Worm (Caenorhabditis elegans) whole organism, L3 larva: Measurements from ENCODE around the gene ptp-3.

ENCODE experiments used
- R02D3.7 ChIP-seq: fragments of 150-350 bp; optimal IDR thresholded peaks from 2 replicates; lab custom pipeline; 2014; ENCODE audit warnings: missing biosample characterization, missing genetic modification characterization
- aly-2 ChIP-seq: fragments of 150-350 bp; optimal IDR thresholded peaks from 2 replicates; lab custom pipeline; 2014; ENCODE audit warnings: missing biosample characterization, missing genetic modification characterization
- ama-1 ChIP-seq: fragments of 150-350 bp; optimal IDR thresholded peaks from 2 replicates; lab custom pipeline; 2018
- ceh-28 ChIP-seq: fragments of 150-350 bp; optimal IDR thresholded peaks from 2 replicates; lab custom pipeline; 2014; ENCODE audit warnings: missing biosample characterization, missing genetic modification reagents, missing genetic modification characterization
- egl-27 ChIP-seq: sonication (generic microtip); optimal IDR thresholded peaks from 4 replicates; lab custom pipeline; 2017; ENCODE audit warnings: missing biosample characterization, missing genetic modification reagents, missing genetic modification characterization
- egl-5 ChIP-seq: fragments of 150-350 bp; optimal IDR thresholded peaks from 2 replicates; lab custom pipeline; 2017; ENCODE audit warnings: missing biosample characterization, missing genetic modification reagents, missing genetic modification characterization, inconsistent platforms
- elt-1 ChIP-seq: fragments of 150-350 bp; optimal IDR thresholded peaks from 2 replicates; lab custom pipeline; 2014; ENCODE audit warnings: missing biosample characterization, missing genetic modification characterization
- elt-2 ChIP-seq: sonication (generic microtip); optimal IDR thresholded peaks from 2 replicates; lab custom pipeline; 2016; ENCODE audit warnings: missing genetic modification reagents, mild to moderate bottlenecking, missing genetic modification characterization, missing compliant biosample characterization
- eor-1 ChIP-seq, 2 experiments: fragments of 150-350 bp; optimal IDR thresholded peaks; 2 replicates each; lab custom pipeline; 2014 to 2018; ENCODE audit warnings: missing biosample characterization in 2 of 2, missing genetic modification characterization in 2 of 2
- fkh-10 ChIP-seq: sonication (generic microtip); optimal IDR thresholded peaks from 2 replicates; lab custom pipeline; 2017; ENCODE audit warnings: missing biosample characterization, missing genetic modification reagents, missing genetic modification characterization
- fkh-2 ChIP-seq: fragments of 150-350 bp; optimal IDR thresholded peaks from 2 replicates; lab custom pipeline; 2014; ENCODE audit warnings: missing biosample characterization, missing genetic modification reagents, missing genetic modification characterization
- hmg-11 ChIP-seq: sonication (generic microtip); optimal IDR thresholded peaks from 2 replicates; lab custom pipeline; 2016; ENCODE audit warnings: missing genetic modification characterization, missing compliant biosample characterization
- jun-1 ChIP-seq: fragments of 150-350 bp; optimal IDR thresholded peaks from 2 replicates; lab custom pipeline; 2014; ENCODE audit warnings: missing biosample characterization, missing genetic modification reagents, missing genetic modification characterization
- lin-15B ChIP-seq: fragments of 150-350 bp; optimal IDR thresholded peaks from 2 replicates; lab custom pipeline; 2014; ENCODE audit warnings: missing biosample characterization, missing genetic modification characterization
- lin-39 ChIP-seq: fragments of 150-350 bp; optimal IDR thresholded peaks from 2 replicates; lab custom pipeline; 2018; ENCODE audit warnings: missing biosample characterization, missing genetic modification reagents, missing genetic modification characterization
- lsy-12 ChIP-seq: sonication (generic microtip); optimal IDR thresholded peaks from 2 replicates; lab custom pipeline; 2016; ENCODE audit warnings: mild to moderate bottlenecking, missing genetic modification characterization, missing compliant biosample characterization
- mdl-1 ChIP-seq: fragments of 150-350 bp; optimal IDR thresholded peaks from 2 replicates; lab custom pipeline; 2014; ENCODE audit warnings: missing biosample characterization, missing genetic modification characterization
- mml-1 ChIP-seq: fragments of 150-350 bp; sonication (generic microtip); optimal IDR thresholded peaks from 3 replicates; lab custom pipeline; 2014; ENCODE audit warnings: missing biosample characterization, missing genetic modification characterization
- nfya-1 ChIP-seq: sonication (generic microtip); optimal IDR thresholded peaks from 2 replicates; lab custom pipeline; 2017; ENCODE audit warnings: missing genetic modification characterization, mild to moderate bottlenecking, missing compliant biosample characterization, antibody characterized with exemption, moderate library complexity; ENCODE audit not compliant: insufficient read depth
- nhr-12 ChIP-seq: fragments of 150-350 bp; optimal IDR thresholded peaks from 2 replicates; lab custom pipeline; 2014; ENCODE audit warnings: missing biosample characterization, missing genetic modification characterization
- nhr-23 ChIP-seq: fragments of 150-350 bp; optimal IDR thresholded peaks from 2 replicates; lab custom pipeline; 2014; ENCODE audit warnings: missing biosample characterization, missing genetic modification reagents, missing genetic modification characterization
- nhr-237 ChIP-seq: fragments of 150-350 bp; optimal IDR thresholded peaks from 2 replicates; lab custom pipeline; 2014; ENCODE audit warnings: missing biosample characterization, missing genetic modification characterization
- nhr-25 ChIP-seq: sonication (generic microtip); optimal IDR thresholded peaks from 2 replicates; lab custom pipeline; 2017; ENCODE audit warnings: missing biosample characterization, missing genetic modification characterization
- nhr-43 ChIP-seq: sonication (generic microtip); optimal IDR thresholded peaks from 2 replicates; lab custom pipeline; 2016; ENCODE audit warnings: mild to moderate bottlenecking, missing genetic modification characterization, missing compliant biosample characterization; ENCODE audit not compliant: poor library complexity, severe bottlenecking
- nhr-67 ChIP-seq: fragments of 150-350 bp; optimal IDR thresholded peaks from 2 replicates; lab custom pipeline; 2014; ENCODE audit warnings: missing biosample characterization, missing genetic modification characterization
- nhr-77 ChIP-seq: fragments of 150-350 bp; optimal IDR thresholded peaks from 2 replicates; lab custom pipeline; 2014; ENCODE audit warnings: missing biosample characterization, missing genetic modification characterization
- pha-4 ChIP-seq: fragments of 150-350 bp; optimal IDR thresholded peaks from 2 replicates; lab custom pipeline; 2014; ENCODE audit warnings: missing biosample characterization, missing genetic modification reagents, missing genetic modification characterization
- pqm-1 ChIP-seq: fragments of 150-350 bp; optimal IDR thresholded peaks from 2 replicates; lab custom pipeline; 2017; ENCODE audit warnings: missing biosample characterization, missing genetic modification characterization, inconsistent platforms
- sea-2 ChIP-seq: fragments of 150-350 bp; sonication (generic microtip); optimal IDR thresholded peaks from 4 replicates; lab custom pipeline; 2014; ENCODE audit warnings: missing biosample characterization, missing genetic modification reagents, missing genetic modification characterization
- skn-1 ChIP-seq: fragments of 150-350 bp; optimal IDR thresholded peaks from 2 replicates; lab custom pipeline; 2014; ENCODE audit warnings: missing biosample characterization, missing genetic modification characterization
- snpc-4 ChIP-seq: fragments of 150-350 bp; optimal IDR thresholded peaks from 2 replicates; lab custom pipeline; 2014; ENCODE audit warnings: missing biosample characterization, missing genetic modification characterization
- tbx-2 ChIP-seq: sonication (generic microtip); optimal IDR thresholded peaks from 2 replicates; lab custom pipeline; 2016; ENCODE audit warnings: mild to moderate bottlenecking, missing genetic modification characterization, missing compliant biosample characterization
- unc-62 ChIP-seq: fragments of 150-350 bp; sonication (generic microtip); optimal IDR thresholded peaks from 4 replicates; lab custom pipeline; 2014; ENCODE audit warnings: missing biosample characterization, missing genetic modification reagents, missing genetic modification characterization
- zag-1 ChIP-seq: fragments of 150-350 bp; optimal IDR thresholded peaks from 2 replicates; lab custom pipeline; 2014; ENCODE audit warnings: missing biosample characterization, missing genetic modification characterization
- ztf-11 ChIP-seq: fragments of 150-350 bp; optimal IDR thresholded peaks from 2 replicates; lab custom pipeline; 2014; ENCODE audit warnings: missing biosample characterization, missing genetic modification characterization
- ztf-4 ChIP-seq: fragments of 150-350 bp; optimal IDR thresholded peaks from 2 replicates; lab custom pipeline; 2014; ENCODE audit warnings: missing biosample characterization, missing genetic modification characterization

Gene ptp-3

ce11 chrII:11020707-11021106, 45.4 kb downstream of the ptp-3 start:
- TF ChIP-seq egl-5: no peak
- no peak for TF ChIP-seq skn-1 (tag; lab: Kevin White, UChicago)
- peak; percentile 59 for TF ChIP-seq nhr-25 (tag; lab: Kevin White, UChicago)
- TF ChIP-seq elt-1 (tag; lab: Kevin White, UChicago): peak; percentile 76

ce11 chrII:11022023-11022422, 46.7 kb downstream of the ptp-3 start, which contains the start of gene let-858:
TSS of gene let-858 (plus strand) at chrII:11022370.
- no peak for TF ChIP-seq sea-2 (GFP tag; lab: Kevin White, UChicago)
- TF ChIP-seq nhr-25 (tag; lab: Kevin White, UChicago): peak; percentile 33
- TF ChIP-seq aly-2 (tag; lab: Kevin White, UChicago): no peak
- TF ChIP-seq nhr-12: no peak
- no peak for TF ChIP-seq ama-1 (lab: Kevin White, UChicago)
- TF ChIP-seq nhr-43: peak; percentile 24
- TF ChIP-seq tbx-2 (tag; lab: Kevin White, UChicago): no peak
- no peak for TF ChIP-seq nhr-77
- peak; percentile 67 for TF ChIP-seq nfya-1 (tag; lab: Kevin White, UChicago)
- peak; percentile 70 for TF ChIP-seq nhr-23 (tag; lab: Kevin White, UChicago)
- no peak for TF ChIP-seq mml-1 (tag; lab: Kevin White, UChicago)
- peak; percentile 42 for TF ChIP-seq hmg-11 (tag; lab: Kevin White, UChicago)
- TF ChIP-seq pqm-1 (tag; lab: Kevin White, UChicago): no peak
- TF ChIP-seq lin-15B (tag; lab: Kevin White, UChicago): peak; percentile 54
- peak; percentile 22 for TF ChIP-seq egl-5
- TF ChIP-seq fkh-10: no peak
- TF ChIP-seq ztf-11: no peak
- TF ChIP-seq snpc-4: peak; percentile 26
- no peak for TF ChIP-seq ztf-4 (tag; lab: Kevin White, UChicago)
- peak; percentile 45 for TF ChIP-seq lin-39 (tag; lab: Kevin White, UChicago)
- TF ChIP-seq, all 47 proteins: peak for 9

ce11 chrII:11025566-11025965, 50.2 kb downstream of the ptp-3 start, which contains the start of gene F33A8.7:
TSS of gene F33A8.7 (minus strand) at chrII:11025666.
- TF ChIP-seq pha-4 (tag; lab: Kevin White, UChicago) (no peak), nhr-237 (tag; lab: Kevin White, UChicago) (no peak), nfya-1 (tag; lab: Kevin White, UChicago) (no peak), ceh-28 (tag; lab: Kevin White, UChicago) (no peak), egl-27 (tag; lab: Kevin White, UChicago) (no peak), nhr-25 (tag; lab: Kevin White, UChicago) (no peak), aly-2 (tag; lab: Kevin White, UChicago) (no peak), R02D3.7 (tag; lab: Kevin White, UChicago) (no peak), zag-1 (no peak), lsy-12 (tag; lab: Kevin White, UChicago) (no peak), nhr-67 (tag; lab: Kevin White, UChicago) (no peak), nhr-12 (no peak), egl-5 (no peak), nhr-23 (tag; lab: Kevin White, UChicago) (no peak), fkh-2 (tag; lab: Kevin White, UChicago) (no peak), mdl-1 (tag; lab: Kevin White, UChicago) (no peak), elt-2 (tag; lab: Kevin White, UChicago) (no peak)

DNA sequence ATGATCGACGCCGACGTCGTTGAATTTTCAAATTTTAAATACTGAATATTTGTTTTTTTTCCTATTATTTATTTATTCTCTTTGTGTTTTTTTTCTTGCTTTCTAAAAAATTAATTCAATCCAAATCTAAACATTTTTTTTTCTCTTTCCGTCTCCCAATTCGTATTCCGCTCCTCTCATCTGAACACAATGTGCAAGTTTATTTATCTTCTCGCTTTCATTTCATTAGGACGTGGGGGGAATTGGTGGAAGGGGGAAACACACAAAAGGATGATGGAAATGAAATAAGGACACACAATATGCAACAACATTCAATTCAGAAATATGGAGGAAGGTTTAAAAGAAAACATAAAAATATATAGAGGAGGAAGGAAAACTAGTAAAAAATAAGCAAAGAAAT, 52.4 kb downstream of the ptp-3 start:
- TF ChIP-seq pha-4 (tag; lab: Kevin White, UChicago) (no peak), nfya-1 (tag; lab: Kevin White, UChicago) (no peak), mml-1 (tag; lab: Kevin White, UChicago) (no peak), R02D3.7 (tag; lab: Kevin White, UChicago) (no peak), nhr-237 (tag; lab: Kevin White, UChicago) (no peak), jun-1 (tag; lab: Kevin White, UChicago) (no peak), ceh-28 (tag; lab: Kevin White, UChicago) (no peak), unc-62 (no peak)

- TF ChIP-seq fkh-10: no peak
- TF ChIP-seq egl-5: no peak
- no peak for TF ChIP-seq snpc-4
- no peak for TF ChIP-seq elt-2 (tag; lab: Kevin White, UChicago)
- no peak for TF ChIP-seq ama-1 (lab: Kevin White, UChicago)
- TF ChIP-seq fkh-2 (tag; lab: Kevin White, UChicago): no peak
- no peak for TF ChIP-seq hmg-11 (tag; lab: Kevin White, UChicago)
- no peak for TF ChIP-seq egl-27 (tag; lab: Kevin White, UChicago)
- TF ChIP-seq nhr-77: no peak
- no peak for TF ChIP-seq pqm-1 (tag; lab: Kevin White, UChicago)
- TF ChIP-seq eor-1 (tag; optimal IDR thresholded peaks at IDR 0.05; lab: Kevin White, UChicago): no peak
- no peak for TF ChIP-seq nhr-43
- TF ChIP-seq nhr-23 (tag; lab: Kevin White, UChicago): no peak
Observed at ce11 chrII:11030297-11030696, 55.0 kb downstream of the ptp-3 start, which contains the start of gene nlp-18. TSS of gene nlp-18 (minus strand) at chrII:11030397.
